Worm (Caenorhabditis elegans) whole organism, L3 larva: Measurements from ENCODE around the gene dnj-8.

Experiments
- R02D3.7 ChIP-seq: fragments of 150-350 bp; optimal IDR thresholded peaks from 2 replicates; lab custom pipeline; 2014; ENCODE audit warnings: missing biosample characterization, missing genetic modification characterization
- ZK546.5 ChIP-seq: sonication (generic microtip); optimal IDR thresholded peaks from 2 replicates; lab custom pipeline; 2017; ENCODE audit warnings: missing biosample characterization, missing genetic modification characterization
- aly-2 ChIP-seq: fragments of 150-350 bp; optimal IDR thresholded peaks from 2 replicates; lab custom pipeline; 2014; ENCODE audit warnings: missing biosample characterization, missing genetic modification characterization
- ama-1 ChIP-seq: fragments of 150-350 bp; optimal IDR thresholded peaks from 2 replicates; lab custom pipeline; 2018
- ceh-16 ChIP-seq: sonication (generic microtip); optimal IDR thresholded peaks from 2 replicates; lab custom pipeline; 2017; ENCODE audit warnings: missing biosample characterization, missing genetic modification characterization
- ceh-28 ChIP-seq: fragments of 150-350 bp; optimal IDR thresholded peaks from 2 replicates; lab custom pipeline; 2014; ENCODE audit warnings: missing biosample characterization, missing genetic modification reagents, missing genetic modification characterization
- ceh-82 ChIP-seq: fragments of 150-350 bp; optimal IDR thresholded peaks from 2 replicates; lab custom pipeline; 2014; ENCODE audit warnings: missing biosample characterization, missing genetic modification characterization
- ceh-9 ChIP-seq: sonication (generic microtip); optimal IDR thresholded peaks from 2 replicates; lab custom pipeline; 2018; ENCODE audit warnings: missing biosample characterization, missing genetic modification characterization
- daf-12 ChIP-seq: fragments of 150-350 bp; optimal IDR thresholded peaks from 2 replicates; lab custom pipeline; 2014; ENCODE audit warnings: missing biosample characterization, missing genetic modification reagents, missing genetic modification characterization
- egl-27 ChIP-seq: sonication (generic microtip); optimal IDR thresholded peaks from 4 replicates; lab custom pipeline; 2017; ENCODE audit warnings: missing biosample characterization, missing genetic modification reagents, missing genetic modification characterization
- egl-5 ChIP-seq: fragments of 150-350 bp; optimal IDR thresholded peaks from 2 replicates; lab custom pipeline; 2017; ENCODE audit warnings: missing biosample characterization, missing genetic modification reagents, missing genetic modification characterization, inconsistent platforms
- elt-2 ChIP-seq: sonication (generic microtip); optimal IDR thresholded peaks from 2 replicates; lab custom pipeline; 2016; ENCODE audit warnings: missing genetic modification reagents, mild to moderate bottlenecking, missing genetic modification characterization, missing compliant biosample characterization
- elt-3 ChIP-seq, 3 experiments: fragments of 150-350 bp in 1 of 3; sonication (generic microtip) in 2 of 3; optimal IDR thresholded peaks; 2 replicates in 2 of 3; 4 replicates in 1 of 3; lab custom pipeline; 2014 to 2017; ENCODE audit warnings: missing biosample characterization in 3 of 3, missing genetic modification characterization in 3 of 3
- eor-1 ChIP-seq, 2 experiments: fragments of 150-350 bp; optimal IDR thresholded peaks; 2 replicates each; lab custom pipeline; 2014 to 2018; ENCODE audit warnings: missing biosample characterization in 2 of 2, missing genetic modification characterization in 2 of 2
- fkh-10 ChIP-seq: sonication (generic microtip); optimal IDR thresholded peaks from 2 replicates; lab custom pipeline; 2017; ENCODE audit warnings: missing biosample characterization, missing genetic modification reagents, missing genetic modification characterization
- fkh-2 ChIP-seq: fragments of 150-350 bp; optimal IDR thresholded peaks from 2 replicates; lab custom pipeline; 2014; ENCODE audit warnings: missing biosample characterization, missing genetic modification reagents, missing genetic modification characterization
- fos-1 ChIP-seq: fragments of 150-350 bp; optimal IDR thresholded peaks from 2 replicates; lab custom pipeline; 2014; ENCODE audit warnings: missing biosample characterization, missing genetic modification characterization
- hmg-11 ChIP-seq: sonication (generic microtip); optimal IDR thresholded peaks from 2 replicates; lab custom pipeline; 2016; ENCODE audit warnings: missing genetic modification characterization, missing compliant biosample characterization
- jun-1 ChIP-seq: fragments of 150-350 bp; optimal IDR thresholded peaks from 2 replicates; lab custom pipeline; 2014; ENCODE audit warnings: missing biosample characterization, missing genetic modification reagents, missing genetic modification characterization
- lin-15B ChIP-seq: fragments of 150-350 bp; optimal IDR thresholded peaks from 2 replicates; lab custom pipeline; 2014; ENCODE audit warnings: missing biosample characterization, missing genetic modification characterization
- lin-39 ChIP-seq: fragments of 150-350 bp; optimal IDR thresholded peaks from 2 replicates; lab custom pipeline; 2018; ENCODE audit warnings: missing biosample characterization, missing genetic modification reagents, missing genetic modification characterization
- lsy-12 ChIP-seq: sonication (generic microtip); optimal IDR thresholded peaks from 2 replicates; lab custom pipeline; 2016; ENCODE audit warnings: mild to moderate bottlenecking, missing genetic modification characterization, missing compliant biosample characterization
- mdl-1 ChIP-seq: fragments of 150-350 bp; optimal IDR thresholded peaks from 2 replicates; lab custom pipeline; 2014; ENCODE audit warnings: missing biosample characterization, missing genetic modification characterization
- mml-1 ChIP-seq: fragments of 150-350 bp; sonication (generic microtip); optimal IDR thresholded peaks from 3 replicates; lab custom pipeline; 2014; ENCODE audit warnings: missing biosample characterization, missing genetic modification characterization
- nfya-1 ChIP-seq: sonication (generic microtip); optimal IDR thresholded peaks from 2 replicates; lab custom pipeline; 2017; ENCODE audit warnings: missing genetic modification characterization, mild to moderate bottlenecking, missing compliant biosample characterization, antibody characterized with exemption, moderate library complexity; ENCODE audit not compliant: insufficient read depth
- nhr-11 ChIP-seq: fragments of 150-350 bp; optimal IDR thresholded peaks from 2 replicates; lab custom pipeline; 2014; ENCODE audit warnings: missing biosample characterization, missing genetic modification characterization
- nhr-12 ChIP-seq: fragments of 150-350 bp; optimal IDR thresholded peaks from 2 replicates; lab custom pipeline; 2014; ENCODE audit warnings: missing biosample characterization, missing genetic modification characterization
- nhr-23 ChIP-seq: fragments of 150-350 bp; optimal IDR thresholded peaks from 2 replicates; lab custom pipeline; 2014; ENCODE audit warnings: missing biosample characterization, missing genetic modification reagents, missing genetic modification characterization
- nhr-237 ChIP-seq: fragments of 150-350 bp; optimal IDR thresholded peaks from 2 replicates; lab custom pipeline; 2014; ENCODE audit warnings: missing biosample characterization, missing genetic modification characterization
- nhr-25 ChIP-seq: sonication (generic microtip); optimal IDR thresholded peaks from 2 replicates; lab custom pipeline; 2017; ENCODE audit warnings: missing biosample characterization, missing genetic modification characterization
- nhr-28 ChIP-seq: fragments of 150-350 bp; optimal IDR thresholded peaks from 2 replicates; lab custom pipeline; 2014; ENCODE audit warnings: missing biosample characterization, missing genetic modification characterization
- nhr-43 ChIP-seq: sonication (generic microtip); optimal IDR thresholded peaks from 2 replicates; lab custom pipeline; 2016; ENCODE audit warnings: mild to moderate bottlenecking, missing genetic modification characterization, missing compliant biosample characterization; ENCODE audit not compliant: poor library complexity, severe bottlenecking
- nhr-67 ChIP-seq: fragments of 150-350 bp; optimal IDR thresholded peaks from 2 replicates; lab custom pipeline; 2014; ENCODE audit warnings: missing biosample characterization, missing genetic modification characterization
- nhr-77 ChIP-seq: fragments of 150-350 bp; optimal IDR thresholded peaks from 2 replicates; lab custom pipeline; 2014; ENCODE audit warnings: missing biosample characterization, missing genetic modification characterization
- pha-4 ChIP-seq: fragments of 150-350 bp; optimal IDR thresholded peaks from 2 replicates; lab custom pipeline; 2014; ENCODE audit warnings: missing biosample characterization, missing genetic modification reagents, missing genetic modification characterization
- sea-2 ChIP-seq: fragments of 150-350 bp; sonication (generic microtip); optimal IDR thresholded peaks from 4 replicates; lab custom pipeline; 2014; ENCODE audit warnings: missing biosample characterization, missing genetic modification reagents, missing genetic modification characterization
- skn-1 ChIP-seq: fragments of 150-350 bp; optimal IDR thresholded peaks from 2 replicates; lab custom pipeline; 2014; ENCODE audit warnings: missing biosample characterization, missing genetic modification characterization
- snpc-4 ChIP-seq: fragments of 150-350 bp; optimal IDR thresholded peaks from 2 replicates; lab custom pipeline; 2014; ENCODE audit warnings: missing biosample characterization, missing genetic modification characterization
- tbx-2 ChIP-seq: sonication (generic microtip); optimal IDR thresholded peaks from 2 replicates; lab custom pipeline; 2016; ENCODE audit warnings: mild to moderate bottlenecking, missing genetic modification characterization, missing compliant biosample characterization
- unc-39 ChIP-seq: sonication (generic microtip); optimal IDR thresholded peaks from 4 replicates; lab custom pipeline; 2017; ENCODE audit warnings: missing biosample characterization, missing genetic modification characterization
- unc-62 ChIP-seq: fragments of 150-350 bp; sonication (generic microtip); optimal IDR thresholded peaks from 4 replicates; lab custom pipeline; 2014; ENCODE audit warnings: missing biosample characterization, missing genetic modification reagents, missing genetic modification characterization
- zag-1 ChIP-seq: fragments of 150-350 bp; optimal IDR thresholded peaks from 2 replicates; lab custom pipeline; 2014; ENCODE audit warnings: missing biosample characterization, missing genetic modification characterization
- ztf-11 ChIP-seq: fragments of 150-350 bp; optimal IDR thresholded peaks from 2 replicates; lab custom pipeline; 2014; ENCODE audit warnings: missing biosample characterization, missing genetic modification characterization

dnj-8 gene

DNA sequence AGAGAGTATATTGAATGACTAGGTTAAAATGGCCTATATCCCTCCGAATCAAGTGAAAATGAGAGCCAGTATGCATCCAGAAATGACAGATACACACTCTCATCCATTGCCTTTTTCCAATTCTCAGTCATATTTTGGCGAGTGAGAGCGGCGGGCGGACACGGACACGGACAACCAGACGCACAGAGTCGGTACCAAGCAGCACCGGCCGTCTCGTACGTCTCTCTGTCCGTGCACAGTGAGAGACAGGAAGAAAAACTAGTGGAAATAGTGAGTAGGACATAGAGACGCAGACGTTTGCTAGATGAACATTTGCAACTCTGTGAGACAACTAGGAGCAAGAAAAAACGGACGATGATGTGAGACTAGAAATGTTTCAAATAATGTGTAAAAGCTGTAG lies 34.6 kb downstream of the dnj-8 start:
- TF ChIP-seq lin-39 (tag; lab: Kevin White, UChicago) (peak; percentile 70), elt-2 (tag; lab: Kevin White, UChicago) (peak; percentile 3), mml-1 (no peak), daf-12 (no peak), lin-15B (tag; lab: Kevin White, UChicago) (peak; percentile 16), ceh-16 (tag; lab: Kevin White, UChicago) (no peak), ztf-11 (tag; lab: Kevin White, UChicago) (no peak), snpc-4 (peak; percentile 67), nfya-1 (tag; lab: Kevin White, UChicago) (peak; percentile 55), ceh-28 (tag; lab: Kevin White, UChicago) (peak; percentile 21), hmg-11 (tag; lab: Kevin White, UChicago) (peak; percentile 55), nhr-12 (no peak)
- TF ChIP-seq, all 47 proteins: peak for 7

DNA sequence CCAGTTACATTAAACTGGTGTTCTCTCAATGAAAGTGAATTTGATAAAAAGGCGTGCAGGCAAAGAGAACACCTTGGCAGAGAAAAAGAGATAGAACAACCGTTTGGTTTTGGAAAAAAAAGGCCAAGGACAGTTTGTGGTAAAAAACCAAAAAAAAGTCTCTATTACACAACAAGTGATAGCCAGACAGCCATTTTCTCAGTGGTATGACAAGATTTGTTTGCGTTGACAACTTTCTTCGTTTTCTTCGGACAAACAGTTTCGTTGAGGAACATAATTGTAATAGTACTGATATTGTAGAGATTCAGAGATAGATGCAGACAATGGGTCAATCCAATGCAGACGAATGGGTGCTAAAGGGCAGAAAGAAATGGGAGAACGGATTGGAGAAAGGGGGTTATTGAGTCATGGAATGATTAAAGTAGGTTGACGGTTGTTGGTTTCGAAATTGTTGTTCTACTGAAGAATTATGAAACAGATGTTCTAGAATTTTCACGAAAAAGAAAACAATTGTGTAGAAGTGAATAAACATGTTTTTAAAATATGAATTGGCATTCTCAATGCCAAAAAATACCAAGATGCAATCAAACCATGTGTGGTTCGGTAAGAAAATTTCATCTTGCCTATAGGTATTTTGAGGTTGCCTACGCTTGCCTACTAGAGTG lies 35.5 kb downstream of the dnj-8 start:
- TF ChIP-seq nfya-1 (tag; lab: Kevin White, UChicago) (no peak), ceh-82 (tag; lab: Kevin White, UChicago) (no peak), R02D3.7 (tag; lab: Kevin White, UChicago) (no peak), ztf-11 (tag; lab: Kevin White, UChicago) (no peak), hmg-11 (tag; lab: Kevin White, UChicago) (no peak), ceh-16 (tag; lab: Kevin White, UChicago) (no peak), mdl-1 (no peak), pha-4 (tag; lab: Kevin White, UChicago) (peak; percentile 63), ceh-28 (tag; lab: Kevin White, UChicago) (no peak), nhr-23 (tag; lab: Kevin White, UChicago) (peak; percentile 64), sea-2 (GFP tag; lab: Kevin White, UChicago) (no peak), nhr-12 (no peak), nhr-25 (tag; lab: Kevin White, UChicago) (peak; percentile 85), nhr-28 (no peak), skn-1 (no peak), nhr-237 (no peak), snpc-4 (no peak), nhr-11 (tag; lab: Kevin White, UChicago) (no peak), nhr-43 (peak; percentile 32), jun-1 (tag; lab: Kevin White, UChicago) (peak; percentile 5), tbx-2 (tag; lab: Kevin White, UChicago) (no peak), ZK546.5 (tag; lab: Kevin White, UChicago) (no peak), unc-39 (tag; lab: Kevin White, UChicago) (no peak), ama-1 (lab: Kevin White, UChicago) (peak; percentile 46), ceh-9 (tag; lab: Kevin White, UChicago) (no peak), lsy-12 (tag; lab: Kevin White, UChicago) (no peak), fkh-10 (GFP tag; lab: Kevin White, UChicago) (no peak), elt-3 (tag; optimal IDR thresholded peaks at IDR 0.05; lab: Kevin White, UChicago) (peak in 1 of 3 experiments; percentile 45), nhr-77 (tag; lab: Kevin White, UChicago) (no peak), egl-5 (tag; lab: Kevin White, UChicago) (peak; percentile 68), lin-39 (tag; lab: Kevin White, UChicago) (no peak), lin-15B (tag; lab: Kevin White, UChicago) (no peak), daf-12 (no peak), egl-27 (tag; lab: Kevin White, UChicago) (no peak), fkh-2 (tag; lab: Kevin White, UChicago) (no peak), fos-1 (no peak), nhr-67 (no peak), eor-1 (tag; optimal IDR thresholded peaks at IDR 0.05; lab: Kevin White, UChicago) (no peak), zag-1 (no peak), mml-1 (no peak), aly-2 (no peak), unc-62 (GFP tag; lab: Kevin White, UChicago) (no peak)
